Fruit fly (Drosophila melanogaster) whole organism, larva: ENCODE measurements around the gene hep.

Source experiments
- noc ChIP-seq: fragments of 200-800 bp; sonication (Bioruptor generic); optimal IDR thresholded peaks from 3 replicates; lab custom pipeline; 2019; ENCODE audit warnings: missing biosample characterization, mild to moderate bottlenecking, missing genetic modification characterization, moderate library complexity

Gene hep

DNA sequence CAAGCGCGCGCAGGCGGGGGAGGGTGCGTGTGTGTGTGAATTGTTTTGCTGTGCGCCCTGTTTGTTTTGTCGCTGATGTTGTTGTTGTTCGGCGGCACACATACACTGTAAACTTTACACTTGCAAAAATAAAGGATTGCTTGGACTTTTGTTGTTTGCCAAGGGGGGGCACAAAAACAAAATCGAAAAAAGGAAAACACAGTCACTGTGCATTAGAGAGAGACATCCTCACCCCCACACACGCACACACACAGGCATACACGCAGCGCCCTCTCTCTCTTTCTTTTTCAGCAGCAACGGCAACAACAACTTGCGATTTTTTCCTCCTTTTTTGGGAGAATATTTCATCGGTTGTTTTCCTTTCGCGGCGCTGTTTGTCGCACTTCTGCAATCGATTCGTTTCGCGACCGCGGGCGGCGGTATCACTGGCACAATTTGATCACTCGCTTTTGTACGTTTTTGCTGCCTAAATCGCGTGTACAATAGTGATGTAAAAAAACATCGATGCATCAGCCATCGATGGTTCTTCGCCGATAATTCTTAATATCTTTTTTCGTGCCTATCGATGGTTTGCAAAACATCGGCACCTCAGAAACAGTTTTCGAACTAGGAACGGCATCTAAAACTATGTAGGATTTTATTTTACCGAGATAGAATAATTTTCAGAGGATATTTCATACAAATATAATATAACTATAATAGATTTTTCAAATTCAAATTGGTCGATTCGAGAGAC lies at the start of gene hep:
hep (minus strand) TSS at position 515 of the 736 bp plus-strand sequence.
- peak; percentile 29 for TF ChIP-seq noc (tag; lab: Kevin White, UChicago)

- no peak for TF ChIP-seq noc (tag; lab: Kevin White, UChicago)
Measured at dm6 chrX:13138887-13139286, 48.7 kb upstream of the hep start, which contains the start of gene CG32645. Gene CG32645, plus strand, starts transcription at chrX:13139199.

dm6 chrX:13136939-13137697 lies 46.9 kb upstream of the hep start:
- no peak for TF ChIP-seq noc (tag; lab: Kevin White, UChicago)

- TF ChIP-seq noc (tag; lab: Kevin White, UChicago): peak; percentile 13
Measured at dm6 chrX:13135702-13136101, 45.5 kb upstream of the hep start.

- no peak for TF ChIP-seq noc (tag; lab: Kevin White, UChicago)
Measured at dm6 chrX:13134811-13135210, 44.6 kb upstream of the hep start.

- peak; percentile 99 for TF ChIP-seq noc (tag; lab: Kevin White, UChicago)
Measured at dm6 chrX:13131063-13131773, 41.0 kb upstream of the hep start.

- peak; percentile 63 for TF ChIP-seq noc (tag; lab: Kevin White, UChicago)
Measured at dm6 chrX:13130175-13130822, 40.1 kb upstream of the hep start.

dm6 chrX:13128750-13129152 lies 38.5 kb upstream of the hep start, which contains the start of the genes CG32638, CG15717 and MFS10:
Gene CG32638, minus strand, starts transcription at chrX:13128794.
Gene CG15717, plus strand, starts transcription at chrX:13128952.
Gene MFS10, plus strand, starts transcription at chrX:13129018.
- TF ChIP-seq noc (tag; lab: Kevin White, UChicago): no peak

DNA sequence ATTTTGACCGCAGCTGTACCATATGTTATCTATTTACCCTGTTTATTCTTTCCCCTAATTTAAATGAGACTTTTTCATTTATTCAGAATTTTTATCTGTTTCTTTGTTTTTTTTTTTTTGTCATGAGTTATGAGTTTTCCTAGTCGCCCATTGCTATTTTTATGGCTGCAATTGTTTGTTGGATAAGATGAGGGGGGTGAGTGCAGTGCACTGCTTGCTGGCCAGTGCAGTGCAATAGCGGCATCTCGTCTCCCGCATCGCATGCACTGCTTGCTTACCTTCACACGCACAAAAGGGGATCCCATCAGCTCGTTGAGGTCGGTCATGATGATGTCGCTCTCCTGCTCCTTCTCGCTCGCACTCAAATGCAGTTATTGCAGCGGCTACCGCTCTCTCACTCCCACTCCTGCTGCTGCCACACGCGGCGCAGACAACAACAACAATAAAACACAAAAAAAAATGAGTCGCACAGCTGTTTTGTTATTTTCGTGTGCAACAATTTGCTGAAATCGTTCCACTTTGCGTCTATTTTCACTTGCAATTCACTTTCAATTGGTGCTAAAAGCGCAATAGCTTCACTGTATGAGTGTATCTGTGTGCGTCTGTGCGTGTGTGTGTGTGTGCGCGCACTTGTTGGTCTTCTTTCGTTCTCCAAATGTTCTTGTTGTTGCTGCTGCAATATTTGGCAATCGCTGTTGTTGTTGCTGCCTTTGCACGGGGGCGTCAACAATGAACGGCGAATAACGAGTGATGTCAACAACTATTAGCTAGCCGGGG lies 37.9 kb upstream of the hep start:
- TF ChIP-seq noc (tag; lab: Kevin White, UChicago): no peak

DNA sequence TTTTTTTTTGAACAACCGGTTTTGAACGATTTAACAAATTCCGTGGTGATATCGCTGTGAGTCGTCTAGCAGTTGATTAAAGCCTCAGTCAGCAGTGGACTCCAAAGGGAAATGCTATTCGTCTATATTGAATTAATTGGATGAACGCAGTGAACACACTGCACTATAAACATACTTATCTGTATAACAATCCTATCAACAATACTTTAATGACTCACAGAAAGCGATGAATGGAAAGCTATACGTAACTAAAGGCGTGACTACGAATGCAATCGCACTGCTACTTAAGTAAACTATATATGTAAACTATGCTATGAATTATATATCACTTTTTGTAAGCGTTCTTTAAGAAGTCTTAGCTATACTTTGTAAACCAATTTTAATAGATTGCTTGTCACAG lies 35.3 kb upstream of the hep start:
- no peak for TF ChIP-seq noc (tag; lab: Kevin White, UChicago)

DNA sequence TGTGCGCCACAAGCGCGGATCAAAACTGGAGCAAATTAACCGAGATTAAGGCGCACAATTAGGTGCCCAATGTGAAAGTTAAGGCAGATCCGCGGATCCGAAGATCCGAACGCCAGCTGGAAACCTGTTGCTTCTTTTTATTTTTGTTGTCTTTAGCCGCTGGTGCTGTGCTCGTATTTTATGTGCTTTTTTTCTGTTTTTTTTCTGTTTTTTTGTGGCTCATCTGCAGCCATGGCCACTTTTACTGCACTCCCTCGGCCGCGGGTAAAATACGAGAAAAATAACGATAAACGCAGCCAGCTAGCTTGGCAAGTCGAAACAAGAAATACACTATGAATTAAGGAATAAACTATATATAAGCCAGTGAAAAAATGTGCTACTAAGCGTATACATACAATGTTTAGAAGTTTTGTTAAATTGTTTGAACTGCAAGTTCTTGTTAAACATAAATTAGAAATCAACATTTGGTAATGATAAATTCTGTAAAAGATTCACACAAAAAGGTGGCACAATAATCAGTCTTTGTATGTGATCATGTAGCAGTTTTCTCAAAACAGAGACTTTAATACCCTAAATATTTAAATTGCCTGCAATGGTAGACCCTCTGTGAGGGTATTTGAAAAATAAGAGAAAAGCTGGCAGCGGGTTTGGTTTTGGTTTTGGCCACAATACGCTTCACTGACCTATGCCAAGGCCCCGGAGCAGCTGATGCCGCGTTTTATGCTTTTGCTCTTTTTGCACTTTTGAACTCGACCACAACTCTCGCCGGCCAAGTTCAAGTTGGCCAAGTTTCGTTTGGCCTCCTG lies 26.4 kb upstream of the hep start:
- no peak for TF ChIP-seq noc (tag; lab: Kevin White, UChicago)

DNA sequence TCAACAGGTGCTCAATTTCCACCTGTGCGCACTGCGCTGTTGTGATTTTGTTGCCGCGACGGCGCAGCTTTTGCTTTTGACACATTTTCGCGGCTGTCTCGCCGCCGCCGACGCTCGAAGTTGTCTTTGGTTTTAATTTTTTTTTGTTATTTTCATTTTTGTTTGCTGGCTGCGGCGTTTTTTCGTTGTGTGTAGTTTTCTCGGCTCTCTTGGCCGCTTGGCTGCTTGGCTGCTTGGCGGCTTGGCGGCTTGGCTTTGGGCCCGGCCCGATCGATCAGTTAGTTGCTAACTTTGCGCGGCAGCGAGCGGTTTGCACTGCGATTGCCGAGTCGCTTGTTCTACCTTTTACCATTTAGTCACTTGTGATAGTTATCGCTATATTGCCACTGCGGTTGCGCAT lies 24.6 kb upstream of the hep start, which contains the start of gene CG42237:
CG42237 (plus strand) TSS at position 271 of the 400 bp plus-strand sequence.
- TF ChIP-seq noc (tag; lab: Kevin White, UChicago): no peak

DNA sequence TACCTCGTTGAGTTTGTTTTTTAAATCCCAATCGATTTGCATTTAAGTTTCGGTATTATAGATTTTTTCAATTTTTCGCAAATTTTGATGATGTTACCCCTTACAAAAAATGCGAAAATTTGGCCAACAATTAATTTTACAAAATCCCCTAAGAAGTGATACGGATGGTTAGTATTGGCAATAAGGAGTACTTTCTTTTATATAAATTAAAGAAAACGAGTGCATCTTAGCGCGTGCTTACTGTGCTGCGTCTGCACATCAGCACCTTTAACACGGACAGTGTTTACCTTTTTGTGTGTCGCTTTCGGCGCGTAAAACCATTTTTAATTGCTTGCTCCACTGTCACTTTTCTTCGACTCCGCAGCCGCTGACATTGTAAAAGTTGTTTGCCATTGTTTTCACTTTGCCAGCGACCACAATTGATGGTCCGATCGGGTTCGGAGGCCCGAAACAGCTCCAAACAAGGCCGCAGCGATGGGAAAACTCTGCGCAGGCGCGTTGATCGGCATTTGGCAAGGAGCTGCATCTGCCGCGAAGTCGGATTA lies 23.7 kb upstream of the hep start:
- no peak for TF ChIP-seq noc (tag; lab: Kevin White, UChicago)
